Worm (Caenorhabditis elegans) whole organism, young adult: Measurements from ENCODE around the gene B0212.3.

ENCODE experiments used
- B0336.3 ChIP-seq: fragments of 200-800 bp; sonication (Bioruptor generic); IDR thresholded peaks from 2 replicates; pipeline ENCODE4 v1.3.6; 2022; ENCODE audit warnings: missing genetic modification characterization, missing compliant biosample characterization
- C17E4.6 ChIP-seq: fragments of 200-800 bp; sonication (Bioruptor generic); IDR thresholded peaks from 2 replicates; pipeline ENCODE4 v1.3.6; 2022; ENCODE audit warnings: missing genetic modification reagents, missing genetic modification characterization, missing compliant biosample characterization
- F10E7.11 ChIP-seq: sonication (generic microtip); optimal IDR thresholded peaks from 2 replicates; lab custom pipeline; 2017; ENCODE audit warnings: mild to moderate bottlenecking, missing genetic modification characterization, moderate library complexity, missing compliant biosample characterization
- F22D6.2 ChIP-seq: sonication (generic microtip); optimal IDR thresholded peaks from 2 replicates; lab custom pipeline; 2016; ENCODE audit warnings: mild to moderate bottlenecking, missing genetic modification characterization, missing compliant biosample characterization
- F37B4.10 ChIP-seq: fragments of 200-800 bp; sonication (Bioruptor generic); IDR thresholded peaks from 2 replicates; pipeline ENCODE4 v1.3.6; 2022; ENCODE audit warnings: missing genetic modification characterization, missing compliant biosample characterization
- F39B2.1 ChIP-seq: fragments of 200-800 bp; sonication (Bioruptor generic); IDR thresholded peaks from 2 replicates; pipeline ENCODE4 v1.3.6; 2022; ENCODE audit warnings: missing genetic modification reagents, missing genetic modification characterization, missing compliant biosample characterization
- K12H6.12 ChIP-seq: fragments of 200-800 bp; sonication (Bioruptor generic); optimal IDR thresholded peaks from 2 replicates; lab custom pipeline; 2018; ENCODE audit warnings: mild to moderate bottlenecking, missing genetic modification characterization, missing compliant biosample characterization
- T26A5.8 ChIP-seq: sonication (generic microtip); optimal IDR thresholded peaks from 2 replicates; lab custom pipeline; 2016; ENCODE audit warnings: missing genetic modification characterization, missing compliant biosample characterization
- Y53G8AR.9 ChIP-seq: fragments of 200-800 bp; sonication (Bioruptor generic); conservative IDR thresholded peaks from 2 replicates; pipeline ENCODE4 v1.3.6; 2022; ENCODE audit warnings: missing genetic modification reagents, missing genetic modification characterization, missing compliant biosample characterization
- Y56A3A.18 ChIP-seq: fragments of 200-800 bp; sonication (Bioruptor generic); IDR thresholded peaks from 2 replicates; pipeline ENCODE4 v1.3.6; 2022; ENCODE audit warnings: missing genetic modification reagents, missing genetic modification characterization, missing compliant biosample characterization
- Y95B8A.8 ChIP-seq: fragments of 200-800 bp; sonication (Bioruptor generic); IDR thresholded peaks from 2 replicates; pipeline ENCODE4 v1.3.6; 2022; ENCODE audit warnings: missing genetic modification reagents, missing genetic modification characterization, missing compliant biosample characterization
- ZK185.1 ChIP-seq: sonication (generic microtip); optimal IDR thresholded peaks from 2 replicates; lab custom pipeline; 2016; ENCODE audit warnings: mild to moderate bottlenecking, missing genetic modification characterization, missing compliant biosample characterization; ENCODE audit not compliant: poor library complexity, severe bottlenecking
- aptf-2 ChIP-seq: fragments of 200-800 bp; sonication (Bioruptor generic); conservative IDR thresholded peaks from 2 replicates; pipeline ENCODE4 v1.3.6; 2022; ENCODE audit warnings: missing genetic modification reagents, missing genetic modification characterization, missing compliant biosample characterization
- atf-7 ChIP-seq: sonication (generic microtip); optimal IDR thresholded peaks from 2 replicates; lab custom pipeline; 2017; ENCODE audit warnings: mild to moderate bottlenecking, missing genetic modification characterization, missing compliant biosample characterization
- attf-3 ChIP-seq: fragments of 200-800 bp; sonication (Bioruptor generic); conservative IDR thresholded peaks from 2 replicates; pipeline ENCODE4 v1.3.6; 2022; ENCODE audit warnings: missing genetic modification reagents, missing genetic modification characterization, missing compliant biosample characterization
- attf-6 ChIP-seq: fragments of 200-800 bp; sonication (Bioruptor generic); IDR thresholded peaks from 2 replicates; pipeline ENCODE4 v1.3.6; 2022; ENCODE audit warnings: missing genetic modification reagents, missing genetic modification characterization, missing compliant biosample characterization
- ccch-3 ChIP-seq: fragments of 200-800 bp; sonication (Bioruptor generic); optimal IDR thresholded peaks from 2 replicates; lab custom pipeline; 2018; ENCODE audit warnings: mild to moderate bottlenecking, missing genetic modification characterization, missing compliant biosample characterization
- cebp-1 ChIP-seq, 2 experiments: fragments of 200-800 bp in 1 of 2; sonication (Bioruptor generic) in 1 of 2; sonication (generic microtip) in 1 of 2; IDR thresholded peaks in 1 of 2; optimal IDR thresholded peaks in 1 of 2; 2 replicates each; pipeline versions ENCODE4 v1.3.6 to Lab custom; 2017 to 2022; ENCODE audit warnings: missing compliant biosample characterization in 2 of 2, missing genetic modification characterization in 2 of 2, mild to moderate bottlenecking in 1 of 2, missing genetic modification reagents in 1 of 2, moderate library complexity in 1 of 2
- ceh-40 ChIP-seq: fragments of 200-800 bp; sonication (Bioruptor generic); IDR thresholded peaks from 2 replicates; pipeline ENCODE4 v1.3.6; 2022; ENCODE audit warnings: missing genetic modification characterization, missing compliant biosample characterization
- let-526 ChIP-seq: fragments of 200-800 bp; sonication (Bioruptor generic); IDR thresholded peaks from 2 replicates; pipeline ENCODE4 v1.3.6; 2022; ENCODE audit warnings: missing genetic modification reagents, missing genetic modification characterization, missing compliant biosample characterization
- lin-35 ChIP-seq, 3 experiments: fragments of 150-350 bp in 2 of 3; sonication (generic microtip) in 1 of 3; optimal IDR thresholded peaks; 2 replicates each; lab custom pipeline; 2014 to 2018; ENCODE audit warnings: missing biosample characterization in 3 of 3, missing genetic modification characterization in 3 of 3, missing genetic modification reagents in 3 of 3
- madf-10 ChIP-seq: sonication (generic microtip); optimal IDR thresholded peaks from 2 replicates; lab custom pipeline; 2016; ENCODE audit warnings: mild to moderate bottlenecking, missing genetic modification characterization, missing compliant biosample characterization
- mel-28 ChIP-seq: sonication (generic microtip); optimal IDR thresholded peaks from 2 replicates; lab custom pipeline; 2016; ENCODE audit warnings: borderline replicate concordance, mild to moderate bottlenecking, missing genetic modification characterization, missing compliant biosample characterization
- nfya-1 ChIP-seq: sonication (generic microtip); optimal IDR thresholded peaks from 2 replicates; lab custom pipeline; 2017; ENCODE audit warnings: antibody characterized with exemption, missing compliant biosample characterization, missing genetic modification characterization, borderline replicate concordance; ENCODE audit not compliant: insufficient read depth
- nhr-120 ChIP-seq: fragments of 200-800 bp; sonication (Bioruptor generic); IDR thresholded peaks from 2 replicates; pipeline ENCODE4 v1.3.6; 2022; ENCODE audit warnings: missing genetic modification characterization, missing compliant biosample characterization
- nhr-179 ChIP-seq: sonication (generic microtip); optimal IDR thresholded peaks from 2 replicates; lab custom pipeline; 2016; ENCODE audit warnings: mild to moderate bottlenecking, missing genetic modification characterization, missing compliant biosample characterization
- nhr-80 ChIP-seq: sonication (generic microtip); optimal IDR thresholded peaks from 2 replicates; lab custom pipeline; 2016; ENCODE audit warnings: missing genetic modification characterization, missing compliant biosample characterization
- repo-1 ChIP-seq: sonication (generic microtip); optimal IDR thresholded peaks from 2 replicates; lab custom pipeline; 2017; ENCODE audit warnings: mild to moderate bottlenecking, missing genetic modification characterization, missing compliant biosample characterization
- sdz-38 ChIP-seq: sonication (generic microtip); optimal IDR thresholded peaks from 2 replicates; lab custom pipeline; 2016; ENCODE audit warnings: missing genotype, missing genetic modification characterization, missing compliant biosample characterization
- snpc-3.4 ChIP-seq: sonication (generic microtip); optimal IDR thresholded peaks from 2 replicates; lab custom pipeline; 2017; ENCODE audit warnings: missing genetic modification characterization, mild to moderate bottlenecking, missing compliant biosample characterization, antibody characterized with exemption, moderate library complexity, missing genotype, missing genetic modification reagents
- tbp1 ChIP-seq: fragments of 200-800 bp; sonication (Bioruptor generic); optimal IDR thresholded peaks from 2 replicates; lab custom pipeline; 2018; ENCODE audit warnings: mild to moderate bottlenecking, missing genetic modification characterization, missing compliant biosample characterization
- tbx-9 ChIP-seq: sonication (generic microtip); optimal IDR thresholded peaks from 2 replicates; lab custom pipeline; 2016; ENCODE audit warnings: borderline replicate concordance, missing genetic modification characterization, inconsistent platforms, missing compliant biosample characterization
- tlf-1 ChIP-seq: fragments of 200-800 bp; sonication (Bioruptor generic); optimal IDR thresholded peaks from 2 replicates; lab custom pipeline; 2018; ENCODE audit warnings: mild to moderate bottlenecking, missing genetic modification characterization, missing compliant biosample characterization
- ztf-28 ChIP-seq: fragments of 200-800 bp; sonication (Bioruptor generic); IDR thresholded peaks from 2 replicates; pipeline ENCODE4 v1.3.6; 2022; ENCODE audit warnings: missing genetic modification reagents, missing genetic modification characterization, missing compliant biosample characterization
- ztf-6 ChIP-seq: fragments of 200-800 bp; sonication (Bioruptor generic); IDR thresholded peaks from 2 replicates; pipeline ENCODE4 v1.3.6; 2022; ENCODE audit warnings: missing genetic modification reagents, missing genetic modification characterization, missing compliant biosample characterization

B0212.3 gene

DNA sequence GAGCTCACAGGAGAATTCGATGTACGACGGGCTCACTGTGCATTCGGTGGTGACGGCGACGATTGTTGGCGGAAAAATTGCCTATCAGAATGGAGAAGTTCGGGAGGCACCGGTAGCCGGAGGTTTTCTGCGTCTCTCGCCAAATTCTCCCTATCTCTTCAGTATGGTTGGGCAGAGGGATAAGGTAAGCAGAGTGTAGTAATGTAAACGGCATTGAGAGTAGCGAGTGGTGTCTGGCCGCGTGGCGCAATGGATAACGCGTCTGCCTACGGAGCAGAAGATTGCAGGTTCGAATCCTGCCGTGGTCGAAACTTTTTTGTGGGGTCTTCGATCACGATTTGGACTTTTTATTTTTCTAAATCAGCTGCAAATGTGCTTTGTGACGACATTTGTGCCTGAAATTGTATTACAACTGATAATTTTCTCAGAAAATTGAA, 15.4 kb upstream of the B0212.3 start (continued):
- TF ChIP-seq ceh-40 (GFP tag; lab: Robert Waterston, UW) (0 out of 2 replicates have a peak, but pooled peaks have one; percentile 63), cebp-1 (GFP tag; IDR thresholded peaks at IDR 0.05; lab: Robert Waterston, UW) (peak; percentile 18; the same call in 1 of the 2 replicates), cebp-1 (tag; optimal IDR thresholded peaks at IDR 0.05; lab: Kevin White, UChicago) (peak; percentile 66), T26A5.8 (tag; lab: Kevin White, UChicago) (no peak), let-526 (GFP tag; lab: Robert Waterston, UW) (no peak), tbp1 (peak; percentile 93), F10E7.11 (tag; lab: Kevin White, UChicago) (peak; percentile 33), Y95B8A.8 (GFP tag; lab: Robert Waterston, UW) (peak; percentile 77; the same call in 1 of the 2 replicates), repo-1 (tag; lab: Kevin White, UChicago) (peak; percentile 38), nfya-1 (no peak), F37B4.10 (no peak)
- TF ChIP-seq, all 124 proteins: peak for 64

- TF ChIP-seq ztf-28 (GFP tag; lab: Robert Waterston, UW), result no peak
- TF ChIP-seq tlf-1 (GFP tag; lab: Kevin White, UChicago), result no peak
- TF ChIP-seq F39B2.1, result no peak
- no peak for TF ChIP-seq nhr-80
- TF ChIP-seq attf-6 (GFP tag; lab: Robert Waterston, UW), result no peak
- TF ChIP-seq tbx-9 (tag; lab: Kevin White, UChicago), result no peak
- no peak for TF ChIP-seq madf-10 (tag; lab: Kevin White, UChicago)
- TF ChIP-seq ztf-6 (GFP tag; lab: Robert Waterston, UW), result no peak
- no peak for TF ChIP-seq attf-3 (GFP tag; lab: Robert Waterston, UW)
- peak in 1 of 3 experiments; percentile 30 for TF ChIP-seq lin-35 (GFP tag; optimal IDR thresholded peaks at IDR 0.05; lab: Kevin White, UChicago)
- no peak for TF ChIP-seq atf-7 (tag; lab: Kevin White, UChicago)
- no peak for TF ChIP-seq aptf-2 (GFP tag; lab: Robert Waterston, UW)
- TF ChIP-seq ZK185.1 (tag; lab: Kevin White, UChicago), result no peak
- TF ChIP-seq C17E4.6 (GFP tag; lab: Robert Waterston, UW), result no peak
- no peak for TF ChIP-seq nhr-120 (GFP tag; lab: Robert Waterston, UW)
- TF ChIP-seq Y56A3A.18 (GFP tag; lab: Robert Waterston, UW), result no peak
- 0 out of 2 replicates have a peak, but pooled peaks have one; percentile 35 for TF ChIP-seq cebp-1 (GFP tag; IDR thresholded peaks at IDR 0.05; lab: Robert Waterston, UW)
- TF ChIP-seq cebp-1 (tag; optimal IDR thresholded peaks at IDR 0.05; lab: Kevin White, UChicago), result peak; percentile 88
- no peak for TF ChIP-seq F22D6.2
- TF ChIP-seq B0336.3 (GFP tag; lab: Robert Waterston, UW), result peak; percentile 17; the same call in 1 of the 2 replicates
- TF ChIP-seq snpc-3.4 (tag; lab: Kevin White, UChicago), result no peak
- no peak for TF ChIP-seq nhr-179 (tag; lab: Kevin White, UChicago)
- no peak for TF ChIP-seq K12H6.12
- TF ChIP-seq ccch-3 (GFP tag; lab: Kevin White, UChicago), result no peak
- TF ChIP-seq sdz-38 (tag; lab: Kevin White, UChicago), result no peak
- no peak for TF ChIP-seq mel-28 (tag; lab: Kevin White, UChicago)
- no peak for TF ChIP-seq Y53G8AR.9
These were observed 13.7 kb upstream of the B0212.3 start for ce11 chrIV:3526144-3526797.
